Fruit fly (Drosophila melanogaster) whole organism, embryonic: Measurements from ENCODE around the gene CG2608.

Experiments
- Ada2b ChIP-seq: fragments of 200-800 bp; sonication (Bioruptor generic); IDR thresholded peaks from 2 replicates; pipeline ENCODE4 v1.3.6; 2022; ENCODE audit warnings: missing biosample characterization, missing genetic modification characterization
- Awh ChIP-seq: fragments of 200-800 bp; sonication (Bioruptor generic); IDR thresholded peaks from 2 replicates; pipeline ENCODE4, ENCODE4 v1.3.6; 2022; ENCODE audit warnings: missing biosample characterization, missing genetic modification characterization
- CG10321 ChIP-seq: fragments of 200-800 bp; sonication (Bioruptor generic); IDR thresholded peaks from 2 replicates; pipeline ENCODE4 v1.3.6; 2022; ENCODE audit warnings: missing biosample characterization, missing genetic modification characterization
- CG11398 ChIP-seq: fragments of 200-800 bp; sonication (Bioruptor generic); optimal IDR thresholded peaks from 2 replicates; lab custom pipeline; 2016; ENCODE audit warnings: missing biosample characterization, missing genetic modification characterization
- CG13123 ChIP-seq: fragments of 200-800 bp; sonication (Bioruptor generic); optimal IDR thresholded peaks from 2 replicates; lab custom pipeline; 2016; ENCODE audit warnings: missing biosample characterization, missing genetic modification characterization
- CG1602 ChIP-seq: fragments of 200-800 bp; sonication (Bioruptor generic); optimal IDR thresholded peaks from 3 replicates; lab custom pipeline; 2016; ENCODE audit warnings: missing biosample characterization, missing genetic modification characterization
- CG18476 ChIP-seq: fragments of 200-800 bp; sonication (Bioruptor generic); optimal IDR thresholded peaks from 2 replicates; lab custom pipeline; 2016; ENCODE audit warnings: missing biosample characterization, mild to moderate bottlenecking, missing genetic modification characterization
- CG30431 ChIP-seq: fragments of 200-800 bp; sonication (Bioruptor generic); optimal IDR thresholded peaks from 2 replicates; lab custom pipeline; 2017; ENCODE audit warnings: missing biosample characterization, missing genetic modification characterization
- CG32772 ChIP-seq: fragments of 200-800 bp; sonication (Bioruptor generic); IDR thresholded peaks from 2 replicates; pipeline ENCODE4 v1.3.6; 2022; ENCODE audit warnings: missing biosample characterization, missing genetic modification characterization
- CG33557 ChIP-seq: fragments of 200-800 bp; sonication (Bioruptor generic); optimal IDR thresholded peaks from 2 replicates; lab custom pipeline; 2019; ENCODE audit warnings: missing biosample characterization, mild to moderate bottlenecking, missing genetic modification characterization, moderate library complexity
- CG3995 ChIP-seq: fragments of 200-800 bp; sonication (Bioruptor generic); optimal IDR thresholded peaks from 3 replicates; lab custom pipeline; 2016; ENCODE audit warnings: missing biosample characterization, missing genetic modification characterization
- CG5180 ChIP-seq: fragments of 200-800 bp; sonication (Bioruptor generic); optimal IDR thresholded peaks from 3 replicates; lab custom pipeline; 2017; ENCODE audit warnings: missing biosample characterization, missing genetic modification characterization, mild to moderate bottlenecking, moderate library complexity, missing genetic modification reagents
- CG6683 ChIP-seq: fragments of 200-800 bp; sonication (Bioruptor generic); optimal IDR thresholded peaks from 2 replicates; lab custom pipeline; 2017; ENCODE audit warnings: missing biosample characterization, mild to moderate bottlenecking, missing genetic modification characterization, missing genetic modification reagents
- CG7556 ChIP-seq: fragments of 200-800 bp; sonication (Bioruptor generic); optimal IDR thresholded peaks from 2 replicates; lab custom pipeline; 2017; ENCODE audit warnings: missing biosample characterization, mild to moderate bottlenecking, missing genetic modification characterization
- CG8388 ChIP-seq: fragments of 200-800 bp; sonication (Bioruptor generic); optimal IDR thresholded peaks from 2 replicates; lab custom pipeline; 2019; ENCODE audit warnings: missing biosample characterization, mild to moderate bottlenecking, missing genetic modification characterization, moderate library complexity
- CG9817 ChIP-seq: fragments of 200-800 bp; sonication (Bioruptor generic); optimal IDR thresholded peaks from 2 replicates; lab custom pipeline; 2018; ENCODE audit warnings: missing biosample characterization, mild to moderate bottlenecking, missing genetic modification characterization, moderate library complexity
- CTCF ChIP-seq: fragments of 200-800 bp; sonication (Bioruptor generic); optimal IDR thresholded peaks from 2 replicates; lab custom pipeline; 2017; ENCODE audit warnings: missing biosample characterization, mild to moderate bottlenecking, missing genetic modification characterization, moderate library complexity
- CrebB ChIP-seq: fragments of 200-800 bp; sonication (Bioruptor generic); optimal IDR thresholded peaks from 3 replicates; lab custom pipeline; 2018; ENCODE audit warnings: missing biosample characterization, mild to moderate bottlenecking, missing genetic modification characterization
- D19B ChIP-seq: fragments of 200-800 bp; sonication (Bioruptor generic); optimal IDR thresholded peaks from 2 replicates; lab custom pipeline; 2017; ENCODE audit warnings: missing biosample characterization, mild to moderate bottlenecking, missing genetic modification characterization
- Dp ChIP-seq: fragments of 200-800 bp; sonication (Bioruptor generic); optimal IDR thresholded peaks from 2 replicates; lab custom pipeline; 2018; ENCODE audit warnings: missing biosample characterization, mild to moderate bottlenecking, missing genetic modification characterization, moderate library complexity
- Eip74EF ChIP-seq, 2 experiments: fragments of 200-800 bp in 1 of 2; fragments of >200 bp in 1 of 2; sonication (Bioruptor generic) in 1 of 2; optimal IDR thresholded peaks; 2 replicates each; lab custom pipeline; 2017 to 2019; ENCODE audit warnings: missing biosample characterization in 2 of 2, missing genetic modification characterization in 2 of 2, mild to moderate bottlenecking in 1 of 2, moderate library complexity in 1 of 2
- Fer2 ChIP-seq: fragments of 200-800 bp; sonication (Bioruptor generic); optimal IDR thresholded peaks from 2 replicates; lab custom pipeline; 2018; ENCODE audit warnings: missing biosample characterization, mild to moderate bottlenecking, missing genetic modification characterization, moderate library complexity
- Hmx ChIP-seq: fragments of 200-800 bp; sonication (Bioruptor generic); optimal IDR thresholded peaks from 2 replicates; lab custom pipeline; 2016; ENCODE audit warnings: missing biosample characterization, missing genetic modification characterization
- Myb ChIP-seq: fragments of 200-800 bp; sonication (Bioruptor generic); optimal IDR thresholded peaks from 2 replicates; lab custom pipeline; 2016; ENCODE audit warnings: missing biosample characterization, missing genetic modification characterization
- Pdp1 ChIP-seq, 2 experiments: fragments of 200-800 bp; sonication (Bioruptor generic); optimal IDR thresholded peaks; 3 replicates each; lab custom pipeline; 2016; ENCODE audit warnings: missing biosample characterization in 2 of 2, missing genetic modification characterization in 2 of 2, mild to moderate bottlenecking in 1 of 2, moderate library complexity in 1 of 2
- Poxn ChIP-seq: fragments of 200-800 bp; sonication (Bioruptor generic); IDR thresholded peaks from 2 replicates; pipeline ENCODE4 v1.3.6; 2022; ENCODE audit warnings: missing biosample characterization, missing genetic modification characterization
- Rx ChIP-seq: fragments of 200-800 bp; sonication (Bioruptor generic); IDR thresholded peaks from 2 replicates; pipeline ENCODE4 v1.3.6; 2022; ENCODE audit warnings: missing biosample characterization, missing genetic modification characterization
- Sox100B ChIP-seq: fragments of 200-800 bp; sonication (Bioruptor generic); optimal IDR thresholded peaks from 3 replicates; lab custom pipeline; 2018; ENCODE audit warnings: missing biosample characterization, mild to moderate bottlenecking, missing genetic modification characterization
- Sox102F ChIP-seq: fragments of 200-800 bp; sonication (Bioruptor generic); optimal IDR thresholded peaks from 2 replicates; lab custom pipeline; 2018; ENCODE audit warnings: missing biosample characterization, mild to moderate bottlenecking, missing genetic modification characterization, moderate library complexity
- Spps ChIP-seq: fragments of 200-800 bp; sonication (Bioruptor generic); optimal IDR thresholded peaks from 2 replicates; lab custom pipeline; 2018; ENCODE audit warnings: missing biosample characterization, mild to moderate bottlenecking, missing genetic modification characterization
- Taf1 ChIP-seq: fragments of 200-800 bp; sonication (Bioruptor generic); IDR thresholded peaks from 2 replicates; pipeline ENCODE4 v1.3.6; 2022; ENCODE audit warnings: missing biosample characterization, missing genetic modification characterization
- Xbp1 ChIP-seq: fragments of 200-800 bp; sonication (Bioruptor generic); optimal IDR thresholded peaks from 3 replicates; lab custom pipeline; 2016; ENCODE audit warnings: missing biosample characterization, mild to moderate bottlenecking, missing genetic modification characterization
- ac ChIP-seq: fragments of 200-800 bp; sonication (Bioruptor generic); optimal IDR thresholded peaks from 3 replicates; lab custom pipeline; 2017; ENCODE audit warnings: missing biosample characterization, mild to moderate bottlenecking, missing genetic modification characterization
- al ChIP-seq: fragments of 200-800 bp; sonication (Bioruptor generic); IDR thresholded peaks from 2 replicates; pipeline ENCODE4 v1.3.6; 2022; ENCODE audit warnings: missing biosample characterization, missing genetic modification characterization
- dmrt11E ChIP-seq: fragments of 200-800 bp; sonication (Bioruptor generic); optimal IDR thresholded peaks from 3 replicates; lab custom pipeline; 2018; ENCODE audit warnings: missing biosample characterization, mild to moderate bottlenecking, missing genetic modification characterization, moderate library complexity
- dpn ChIP-seq, 2 experiments: fragments of 200-800 bp; sonication (Bioruptor generic); optimal IDR thresholded peaks; 3 replicates each; lab custom pipeline; 2016; ENCODE audit warnings: missing biosample characterization in 2 of 2, missing genetic modification characterization in 2 of 2
- fd96Cb ChIP-seq: fragments of 200-800 bp; sonication (Bioruptor generic); optimal IDR thresholded peaks from 2 replicates; lab custom pipeline; 2018; ENCODE audit warnings: missing biosample characterization, mild to moderate bottlenecking, missing genetic modification characterization, moderate library complexity
- ftz-f1 ChIP-seq: fragments of 200-800 bp; sonication (Bioruptor generic); optimal IDR thresholded peaks from 2 replicates; lab custom pipeline; 2016; ENCODE audit warnings: missing biosample characterization, missing genetic modification characterization
- gem ChIP-seq: fragments of 200-800 bp; sonication (Bioruptor generic); optimal IDR thresholded peaks from 2 replicates; lab custom pipeline; 2019; ENCODE audit warnings: missing biosample characterization, mild to moderate bottlenecking, missing genetic modification characterization, moderate library complexity
- jumu ChIP-seq: fragments of 200-800 bp; sonication (Bioruptor generic); optimal IDR thresholded peaks from 3 replicates; lab custom pipeline; 2016; ENCODE audit warnings: missing biosample characterization, missing genetic modification characterization
- lilli ChIP-seq: fragments of 200-800 bp; sonication (Bioruptor generic); optimal IDR thresholded peaks from 3 replicates; lab custom pipeline; 2016; ENCODE audit warnings: missing biosample characterization, missing genetic modification characterization
- lov ChIP-seq, 2 experiments: fragments of 200-800 bp in 1 of 2; fragments of >200 bp in 1 of 2; sonication (Bioruptor generic) in 1 of 2; IDR thresholded peaks in 1 of 2; optimal IDR thresholded peaks in 1 of 2; 2 replicates in 1 of 2; 3 replicates in 1 of 2; pipeline versions ENCODE4 v1.3.6 to Lab custom; 2017 to 2022; ENCODE audit warnings: missing biosample characterization in 1 of 2, missing genetic modification characterization in 1 of 2
- mirr ChIP-seq: fragments of 200-800 bp; sonication (Bioruptor generic); optimal IDR thresholded peaks from 3 replicates; lab custom pipeline; 2018; ENCODE audit warnings: missing biosample characterization, mild to moderate bottlenecking, missing genetic modification characterization
- onecut ChIP-seq: fragments of 200-800 bp; sonication (Bioruptor generic); IDR thresholded peaks from 2 replicates; pipeline ENCODE4 v1.3.6; 2022; ENCODE audit warnings: missing biosample characterization, missing genetic modification characterization
- sd ChIP-seq: fragments of 200-800 bp; sonication (Bioruptor generic); optimal IDR thresholded peaks from 3 replicates; lab custom pipeline; 2018; ENCODE audit warnings: missing biosample characterization, mild to moderate bottlenecking, missing genetic modification characterization, moderate library complexity
- sob ChIP-seq: fragments of 200-800 bp; sonication (Bioruptor generic); IDR thresholded peaks from 2 replicates; pipeline ENCODE4 v1.3.6; 2022; ENCODE audit warnings: missing biosample characterization, missing genetic modification characterization
- tin ChIP-seq: fragments of 200-800 bp; sonication (Bioruptor generic); optimal IDR thresholded peaks from 3 replicates; lab custom pipeline; 2016; ENCODE audit warnings: missing biosample characterization, missing genetic modification characterization
- tll ChIP-seq, 2 experiments: fragments of 200-800 bp in 1 of 2; fragments of >200 bp in 1 of 2; sonication (Bioruptor generic) in 1 of 2; optimal IDR thresholded peaks; 2 replicates each; lab custom pipeline; 2017 to 2019; ENCODE audit warnings: missing biosample characterization in 2 of 2, missing genetic modification characterization in 2 of 2, mild to moderate bottlenecking in 1 of 2, moderate library complexity in 1 of 2
- tup ChIP-seq: fragments of 200-800 bp; sonication (Bioruptor generic); optimal IDR thresholded peaks from 2 replicates; lab custom pipeline; 2016; ENCODE audit warnings: missing biosample characterization, mild to moderate bottlenecking, missing genetic modification characterization, moderate library complexity

Gene CG2608

dm6 chr2L:20649891-20650290 is 4.3 kb downstream of the CG2608 start, which contains the start of gene CG2611 (continued):
- peak; percentile 44; the same call in 1 of the 2 replicates for TF ChIP-seq sob (GFP tag; lab: Robert Waterston, UW)
- TF ChIP-seq dmrt11E (tag; lab: Kevin White, UChicago) = peak; percentile 45
- no peak for TF ChIP-seq Poxn (GFP tag; lab: Robert Waterston, UW)
- no peak for TF ChIP-seq CG6683
- TF ChIP-seq dpn (GFP tag; optimal IDR thresholded peaks at IDR 0.05; lab: Kevin White, UChicago) = peak; percentile 38 to 41
- TF ChIP-seq jumu (GFP tag; lab: Kevin White, UChicago) = peak; percentile 57
- TF ChIP-seq tll (GFP tag; optimal IDR thresholded peaks at IDR 0.05; lab: Kevin White, UChicago) = peak in 1 of 2 experiments; percentile 87
- no peak for TF ChIP-seq CG32772 (GFP tag; lab: Robert Waterston, UW)
- TF ChIP-seq Rx (GFP tag; lab: Robert Waterston, UW) = no peak
- TF ChIP-seq D19B = no peak
- TF ChIP-seq tup (GFP tag; lab: Kevin White, UChicago) = peak; percentile 19
- TF ChIP-seq Pdp1 (GFP tag; optimal IDR thresholded peaks at IDR 0.05; lab: Kevin White, UChicago) = peak; percentile 58 to 59
- TF ChIP-seq ac (GFP tag; lab: Kevin White, UChicago) = no peak
- no peak for TF ChIP-seq Taf1 (GFP tag; lab: Robert Waterston, UW)
- peak; percentile 44 for TF ChIP-seq CG18476

DNA sequence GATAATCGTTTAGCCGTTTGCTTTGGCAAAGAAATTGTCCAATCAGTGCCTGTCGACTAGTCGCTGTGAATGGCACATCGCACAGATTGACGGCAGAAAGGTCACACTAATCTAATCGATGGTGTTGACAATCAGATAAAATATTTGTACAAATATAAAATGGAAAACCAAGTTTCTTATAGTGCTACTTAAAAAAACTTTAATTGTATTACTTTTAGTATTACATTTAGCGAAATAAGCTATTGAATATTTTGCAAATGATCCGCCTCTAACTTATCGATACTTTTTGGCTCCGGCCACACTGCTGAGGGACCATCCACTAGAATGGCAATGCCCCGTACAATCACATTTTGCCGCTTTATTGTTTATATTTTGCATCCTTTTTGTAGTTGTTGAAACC is 10.5 kb downstream of the CG2608 start, which contains the start of the genes brun and CG2614:
Gene brun (minus strand): TSS at position 69 of the 400 bp plus-strand sequence.
Gene CG2614 (plus strand): TSS at position 317 of the 400 bp plus-strand sequence.
- no peak for TF ChIP-seq CG5180 (GFP tag; lab: Kevin White, UChicago)
- TF ChIP-seq onecut = no peak
- TF ChIP-seq Myb = peak; percentile 52
- peak; percentile 45; the same call in 1 of the 2 replicates for TF ChIP-seq Ada2b
- no peak for TF ChIP-seq gem (tag; lab: Kevin White, UChicago)
- no peak for TF ChIP-seq Awh (GFP tag; lab: Robert Waterston, UW)
- peak; percentile 74 for TF ChIP-seq al (GFP tag; lab: Robert Waterston, UW)
- peak; percentile 77 for TF ChIP-seq CG1602 (GFP tag; lab: Kevin White, UChicago)
- TF ChIP-seq Fer2 (tag; lab: Kevin White, UChicago) = peak; percentile 29
- TF ChIP-seq lilli = peak; percentile 86
- peak; percentile 73 for TF ChIP-seq CG3995 (GFP tag; lab: Kevin White, UChicago)
- TF ChIP-seq CG8388 = no peak
- peak; percentile 15 for TF ChIP-seq CG33557 (GFP tag; lab: Kevin White, UChicago)
- no peak for TF ChIP-seq CG30431 (GFP tag; lab: Kevin White, UChicago)
- peak; percentile 24 for TF ChIP-seq Dp
- peak; percentile 60 for TF ChIP-seq tin
- no peak for TF ChIP-seq Sox100B
- TF ChIP-seq CrebB (tag; lab: Kevin White, UChicago) = peak; percentile 16
- no peak for TF ChIP-seq Eip74EF (GFP tag; optimal IDR thresholded peaks at IDR 0.05; lab: Kevin White, UChicago)
- no peak for TF ChIP-seq lov (optimal IDR thresholded peaks at IDR 0.05; lab: Kevin White, UChicago)
- no peak for TF ChIP-seq lov (GFP tag; IDR thresholded peaks at IDR 0.05; lab: Robert Waterston, UW)
- TF ChIP-seq CG7556 = no peak
- TF ChIP-seq ftz-f1 (GFP tag; lab: Kevin White, UChicago) = peak; percentile 34
- no peak for TF ChIP-seq tll (GFP tag; optimal IDR thresholded peaks at IDR 0.05; lab: Kevin White, UChicago)
- TF ChIP-seq CG10321 (GFP tag; lab: Robert Waterston, UW) = no peak
- TF ChIP-seq ac (GFP tag; lab: Kevin White, UChicago) = no peak
- peak; percentile 59 for TF ChIP-seq CG13123 (GFP tag; lab: Kevin White, UChicago)
- peak; percentile 83 for TF ChIP-seq Xbp1 (GFP tag; lab: Kevin White, UChicago)
- no peak for TF ChIP-seq CTCF (GFP tag; lab: Kevin White, UChicago)
- no peak for TF ChIP-seq fd96Cb
- TF ChIP-seq Hmx = no peak
- TF ChIP-seq CG9817 (tag; lab: Kevin White, UChicago) = peak; percentile 66
- TF ChIP-seq sd = no peak
- peak; percentile 30 for TF ChIP-seq Spps (tag; lab: Kevin White, UChicago)
- no peak for TF ChIP-seq Sox102F (GFP tag; lab: Kevin White, UChicago)
- no peak for TF ChIP-seq mirr (GFP tag; lab: Kevin White, UChicago)
- peak; percentile 13 for TF ChIP-seq CG11398
